Fruit fly (Drosophila melanogaster) whole organism, embryonic: Measurements from ENCODE around the gene pod1.

Experiments
- Ada2b ChIP-seq: fragments of 200-800 bp; sonication (Bioruptor generic); IDR thresholded peaks from 2 replicates; pipeline ENCODE4 v1.3.6; 2022; ENCODE audit warnings: missing biosample characterization, missing genetic modification characterization
- BEAF-32 ChIP-seq: fragments of 200-800 bp; sonication (Bioruptor generic); optimal IDR thresholded peaks from 3 replicates; lab custom pipeline; 2017; ENCODE audit warnings: missing biosample characterization, missing genetic modification characterization, mild to moderate bottlenecking, moderate library complexity, missing genetic modification reagents
- CG10565 ChIP-seq: fragments of 200-800 bp; sonication (Bioruptor generic); optimal IDR thresholded peaks from 3 replicates; lab custom pipeline; 2016; ENCODE audit warnings: missing biosample characterization, mild to moderate bottlenecking, missing genetic modification characterization
- CG11247 ChIP-seq: fragments of 200-800 bp; sonication (Bioruptor generic); IDR thresholded peaks from 2 replicates; pipeline ENCODE4 v1.3.6; 2022; ENCODE audit warnings: missing biosample characterization, missing genetic modification characterization
- CG13287 ChIP-seq: fragments of 200-800 bp; sonication (Bioruptor generic); IDR thresholded peaks from 2 replicates; pipeline ENCODE4 v1.3.6; 2022; ENCODE audit warnings: missing biosample characterization, missing genetic modification characterization; ENCODE audit not compliant: partially characterized antibody
- CG13775 ChIP-seq: fragments of 200-800 bp; sonication (Bioruptor generic); optimal IDR thresholded peaks from 3 replicates; lab custom pipeline; 2017; ENCODE audit warnings: missing biosample characterization, mild to moderate bottlenecking, missing genetic modification characterization
- CG14965 ChIP-seq: fragments of 200-800 bp; sonication (Bioruptor generic); optimal IDR thresholded peaks from 2 replicates; lab custom pipeline; 2016; ENCODE audit warnings: missing biosample characterization, missing genetic modification characterization, borderline replicate concordance
- CG17802 ChIP-seq: fragments of 200-800 bp; sonication (Bioruptor generic); optimal IDR thresholded peaks from 2 replicates; lab custom pipeline; 2018; ENCODE audit warnings: missing biosample characterization, mild to moderate bottlenecking, missing genetic modification characterization, moderate library complexity
- CG2116 ChIP-seq: fragments of 200-800 bp; sonication (Bioruptor generic); optimal IDR thresholded peaks from 3 replicates; lab custom pipeline; 2018; ENCODE audit warnings: missing biosample characterization, mild to moderate bottlenecking, missing genetic modification characterization
- CG2678 ChIP-seq: fragments of 200-800 bp; sonication (Bioruptor generic); optimal IDR thresholded peaks from 3 replicates; lab custom pipeline; 2019; ENCODE audit warnings: missing biosample characterization, mild to moderate bottlenecking, missing genetic modification characterization, moderate library complexity
- CG2889 ChIP-seq: fragments of 200-800 bp; sonication (Bioruptor generic); IDR thresholded peaks from 3 replicates; pipeline ENCODE4 v1.3.6; 2022; ENCODE audit warnings: missing biosample characterization, missing genetic modification characterization
- CG3847 ChIP-seq: fragments of 200-800 bp; sonication (Bioruptor generic); IDR thresholded peaks from 2 replicates; pipeline ENCODE4 v1.3.6; 2022; ENCODE audit warnings: missing biosample characterization, missing genetic modification characterization
- CG4730 ChIP-seq: fragments of 200-800 bp; sonication (Bioruptor generic); IDR thresholded peaks from 2 replicates; pipeline ENCODE4 v1.3.6; 2022; ENCODE audit warnings: missing biosample characterization, missing genetic modification characterization
- CG6254 ChIP-seq: fragments of 200-800 bp; sonication (Bioruptor generic); optimal IDR thresholded peaks from 3 replicates; lab custom pipeline; 2017; ENCODE audit warnings: mild to moderate bottlenecking, missing biosample characterization, missing genetic modification reagents, missing genetic modification characterization
- CG7271 ChIP-seq: fragments of 200-800 bp; sonication (Bioruptor generic); optimal IDR thresholded peaks from 2 replicates; lab custom pipeline; 2018; ENCODE audit warnings: missing biosample characterization, mild to moderate bottlenecking, missing genetic modification characterization, moderate library complexity
- CG7357 ChIP-seq: fragments of 200-800 bp; sonication (Bioruptor generic); IDR thresholded peaks from 3 replicates; pipeline ENCODE4 v1.3.6; 2022; ENCODE audit warnings: missing biosample characterization, missing genetic modification characterization
- CG9817 ChIP-seq: fragments of 200-800 bp; sonication (Bioruptor generic); optimal IDR thresholded peaks from 2 replicates; lab custom pipeline; 2018; ENCODE audit warnings: missing biosample characterization, mild to moderate bottlenecking, missing genetic modification characterization, moderate library complexity
- CrebB ChIP-seq: fragments of 200-800 bp; sonication (Bioruptor generic); optimal IDR thresholded peaks from 3 replicates; lab custom pipeline; 2018; ENCODE audit warnings: missing biosample characterization, mild to moderate bottlenecking, missing genetic modification characterization
- Lpt ChIP-seq: fragments of >200 bp; optimal IDR thresholded peaks from 2 replicates; lab custom pipeline; 2018; ENCODE audit warnings: missing biosample characterization, missing genetic modification characterization
- MTF-1 ChIP-seq: fragments of 200-800 bp; sonication (Bioruptor generic); optimal IDR thresholded peaks from 2 replicates; lab custom pipeline; 2018; ENCODE audit warnings: missing biosample characterization, mild to moderate bottlenecking, missing genetic modification characterization, borderline replicate concordance
- Med ChIP-seq: fragments of 200-800 bp; sonication (Bioruptor generic); peaks from one replicate; lab custom pipeline; 2016; ENCODE audit warnings: missing biosample characterization, missing genetic modification characterization, mild to moderate bottlenecking, inconsistent platforms, moderate library complexity
- Mes4 ChIP-seq: fragments of 200-800 bp; sonication (Bioruptor generic); optimal IDR thresholded peaks from 2 replicates; lab custom pipeline; 2016; ENCODE audit warnings: missing biosample characterization, missing genetic modification characterization
- NK7.1 ChIP-seq: fragments of 200-800 bp; sonication (Bioruptor generic); optimal IDR thresholded peaks from 3 replicates; lab custom pipeline; 2016; ENCODE audit warnings: missing biosample characterization, missing genetic modification characterization
- Rx ChIP-seq: fragments of 200-800 bp; sonication (Bioruptor generic); IDR thresholded peaks from 2 replicates; pipeline ENCODE4 v1.3.6; 2022; ENCODE audit warnings: missing biosample characterization, missing genetic modification characterization
- Sox102F ChIP-seq: fragments of 200-800 bp; sonication (Bioruptor generic); optimal IDR thresholded peaks from 2 replicates; lab custom pipeline; 2018; ENCODE audit warnings: missing biosample characterization, mild to moderate bottlenecking, missing genetic modification characterization, moderate library complexity
- Taf1 ChIP-seq: fragments of 200-800 bp; sonication (Bioruptor generic); IDR thresholded peaks from 2 replicates; pipeline ENCODE4 v1.3.6; 2022; ENCODE audit warnings: missing biosample characterization, missing genetic modification characterization
- Tbp ChIP-seq: fragments of >200 bp; optimal IDR thresholded peaks from 2 replicates; lab custom pipeline; 2018; ENCODE audit warnings: missing biosample characterization, missing genetic modification characterization
- al ChIP-seq: fragments of 200-800 bp; sonication (Bioruptor generic); IDR thresholded peaks from 2 replicates; pipeline ENCODE4 v1.3.6; 2022; ENCODE audit warnings: missing biosample characterization, missing genetic modification characterization
- ara ChIP-seq: fragments of 200-800 bp; sonication (Bioruptor generic); IDR thresholded peaks from 2 replicates; pipeline ENCODE4 v1.3.6; 2022; ENCODE audit warnings: missing biosample characterization, missing genetic modification characterization
- bab2 ChIP-seq: fragments of 200-800 bp; sonication (Bioruptor generic); optimal IDR thresholded peaks from 2 replicates; lab custom pipeline; 2016; ENCODE audit warnings: missing biosample characterization, missing genetic modification characterization
- cad ChIP-seq: fragments of >200 bp; optimal IDR thresholded peaks from 2 replicates; lab custom pipeline; 2017; ENCODE audit warnings: missing biosample characterization, missing genetic modification characterization
- ci ChIP-seq: fragments of 200-800 bp; sonication (Bioruptor generic); IDR thresholded peaks from 3 replicates; pipeline ENCODE4 v1.3.6; 2022; ENCODE audit warnings: missing biosample characterization, missing genetic modification characterization
- da ChIP-seq: fragments of 200-800 bp; sonication (Bioruptor generic); optimal IDR thresholded peaks from 2 replicates; lab custom pipeline; 2016; ENCODE audit warnings: missing biosample characterization, missing genetic modification characterization
- ham ChIP-seq: fragments of 200-800 bp; sonication (Bioruptor generic); IDR thresholded peaks from 2 replicates; pipeline ENCODE4 v1.3.6; 2022; ENCODE audit warnings: missing biosample characterization, missing genetic modification characterization
- hbn ChIP-seq: fragments of 200-800 bp; sonication (Bioruptor generic); IDR thresholded peaks from 2 replicates; pipeline ENCODE4 v1.3.6; 2022; ENCODE audit warnings: missing biosample characterization, missing genetic modification characterization; ENCODE audit not compliant: partially characterized antibody
- jumu ChIP-seq: fragments of 200-800 bp; sonication (Bioruptor generic); optimal IDR thresholded peaks from 3 replicates; lab custom pipeline; 2016; ENCODE audit warnings: missing biosample characterization, missing genetic modification characterization
- lmd ChIP-seq: fragments of 200-800 bp; sonication (Bioruptor generic); IDR thresholded peaks from 2 replicates; pipeline ENCODE4 v1.3.6; 2022; ENCODE audit warnings: missing biosample characterization, missing genetic modification characterization
- nau ChIP-seq: fragments of 200-800 bp; sonication (Bioruptor generic); optimal IDR thresholded peaks from 3 replicates; lab custom pipeline; 2017; ENCODE audit warnings: missing biosample characterization, mild to moderate bottlenecking, missing genetic modification characterization, missing genetic modification reagents
- nerfin-1 ChIP-seq: fragments of 200-800 bp; sonication (Bioruptor generic); optimal IDR thresholded peaks from 3 replicates; lab custom pipeline; 2019; ENCODE audit warnings: missing biosample characterization, mild to moderate bottlenecking, missing genetic modification characterization, moderate library complexity
- nmo ChIP-seq: fragments of 200-800 bp; sonication (Bioruptor generic); optimal IDR thresholded peaks from 2 replicates; lab custom pipeline; 2018; ENCODE audit warnings: missing biosample characterization, mild to moderate bottlenecking, missing genetic modification characterization, moderate library complexity
- nom ChIP-seq: fragments of 200-800 bp; sonication (Bioruptor generic); optimal IDR thresholded peaks from 2 replicates; lab custom pipeline; 2017; ENCODE audit warnings: missing biosample characterization, missing genetic modification characterization, mild to moderate bottlenecking, moderate library complexity, missing genetic modification reagents
- pho ChIP-seq: fragments of 200-800 bp; sonication (Bioruptor generic); optimal IDR thresholded peaks from 2 replicates; lab custom pipeline; 2016; ENCODE audit warnings: missing biosample characterization, missing genetic modification characterization
- rib ChIP-seq: fragments of 200-800 bp; sonication (Bioruptor generic); IDR thresholded peaks from 2 replicates; pipeline ENCODE4 v1.3.6; 2022; ENCODE audit warnings: missing biosample characterization, missing genetic modification characterization
- run ChIP-seq: fragments of 200-800 bp; sonication (Bioruptor generic); optimal IDR thresholded peaks from 3 replicates; lab custom pipeline; 2018; ENCODE audit warnings: missing biosample characterization, mild to moderate bottlenecking, missing genetic modification characterization
- sc ChIP-seq, 3 experiments: fragments of >200 bp in 2 of 3; fragments of 200-800 bp in 1 of 3; sonication (Bioruptor generic) in 1 of 3; optimal IDR thresholded peaks; 2 replicates in 2 of 3; 3 replicates in 1 of 3; lab custom pipeline; 2017; ENCODE audit warnings: mild to moderate bottlenecking in 1 of 3, missing biosample characterization in 1 of 3, missing genetic modification characterization in 1 of 3, missing genetic modification reagents in 1 of 3
- seq ChIP-seq: fragments of 200-800 bp; sonication (Bioruptor generic); IDR thresholded peaks from 2 replicates; pipeline ENCODE4 v1.3.6; 2022; ENCODE audit warnings: missing biosample characterization, missing genetic modification characterization
- shn ChIP-seq: fragments of 200-800 bp; sonication (Bioruptor generic); optimal IDR thresholded peaks from 3 replicates; lab custom pipeline; 2016; ENCODE audit warnings: missing biosample characterization, missing genetic modification characterization
- sisA ChIP-seq: fragments of 200-800 bp; sonication (Bioruptor generic); IDR thresholded peaks from 2 replicates; pipeline ENCODE4 v1.3.6; 2022; ENCODE audit warnings: missing biosample characterization, missing genetic modification characterization
- sug ChIP-seq: fragments of 200-800 bp; optimal IDR thresholded peaks from 2 replicates; lab custom pipeline; 2019; ENCODE audit warnings: missing biosample characterization, mild to moderate bottlenecking, missing genetic modification characterization, moderate library complexity
- twi ChIP-seq: fragments of 200-800 bp; optimal IDR thresholded peaks from 2 replicates; lab custom pipeline; 2019; ENCODE audit warnings: missing biosample characterization, mild to moderate bottlenecking, missing genetic modification characterization, moderate library complexity
- vvl ChIP-seq: fragments of 200-800 bp; sonication (Bioruptor generic); IDR thresholded peaks from 2 replicates; pipeline ENCODE4 v1.3.6; 2022; ENCODE audit warnings: missing biosample characterization, missing genetic modification characterization
- wor ChIP-seq: fragments of 200-800 bp; sonication (Bioruptor generic); IDR thresholded peaks from 2 replicates; pipeline ENCODE4 v1.3.6; 2022; ENCODE audit warnings: missing biosample characterization, missing genetic modification characterization

pod1 gene

DNA sequence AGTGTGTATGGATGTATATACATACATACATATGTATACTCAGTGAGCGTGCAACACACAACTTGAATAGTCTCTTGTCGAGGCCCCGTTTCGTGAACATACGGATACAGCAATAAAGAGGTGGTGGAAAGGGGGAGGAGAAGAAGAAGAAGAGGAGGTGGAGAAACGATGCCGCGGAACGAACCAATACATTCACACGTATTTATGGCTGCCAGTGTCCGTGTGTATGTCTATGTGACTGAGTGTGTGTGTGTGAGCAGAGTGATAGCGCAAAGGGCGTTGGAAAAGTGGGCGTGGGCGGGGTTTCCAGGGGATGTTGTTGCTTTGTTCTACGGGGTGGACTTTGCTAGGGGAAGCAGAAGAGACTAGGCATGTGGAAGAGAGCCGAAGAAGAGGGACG, 49.9 kb downstream of the pod1 start (continued):
- TF ChIP-seq nom (peak; percentile 63), CG3847 (GFP tag; lab: Robert Waterston, UW) (no peak), al (GFP tag; lab: Robert Waterston, UW) (no peak), CG14965 (no peak), CG13287 (GFP tag; lab: Robert Waterston, UW) (no peak), wor (GFP tag; lab: Robert Waterston, UW) (no peak), CG17802 (no peak), cad (GFP tag; lab: Kevin White, UChicago) (peak; percentile 82), da (GFP tag; lab: Kevin White, UChicago) (no peak), seq (GFP tag; lab: Robert Waterston, UW) (peak; percentile 38; the same call in 1 of the 2 replicates), ci (GFP tag; lab: Robert Waterston, UW) (peak; percentile 42; the same call in 1 of the 3 replicates), nerfin-1 (peak; percentile 56), CG13775 (GFP tag; lab: Kevin White, UChicago) (no peak), ara (GFP tag; lab: Robert Waterston, UW) (no peak), CrebB (tag; lab: Kevin White, UChicago) (peak; percentile 23), CG4730 (GFP tag; lab: Robert Waterston, UW) (no peak), CG7271 (no peak), Tbp (no peak), NK7.1 (no peak), sug (tag; lab: Kevin White, UChicago) (peak; percentile 53), sc (optimal IDR thresholded peaks at IDR 0.05; lab: Kevin White, UChicago) (no peak), sc (GFP tag; optimal IDR thresholded peaks at IDR 0.05; lab: Kevin White, UChicago) (no peak), CG10565 (no peak), nau (GFP tag; lab: Kevin White, UChicago) (no peak), vvl (GFP tag; lab: Robert Waterston, UW) (peak; percentile 56; the same call in 1 of the 2 replicates), BEAF-32 (GFP tag; lab: Kevin White, UChicago) (no peak), jumu (GFP tag; lab: Kevin White, UChicago) (no peak), CG7357 (no peak), CG11247 (no peak), CG2678 (tag; lab: Kevin White, UChicago) (no peak), shn (no peak), nmo (GFP tag; lab: Kevin White, UChicago) (no peak), CG9817 (tag; lab: Kevin White, UChicago) (no peak), run (no peak), Mes4 (no peak), twi (peak; percentile 50), MTF-1 (GFP tag; lab: Kevin White, UChicago) (no peak), Ada2b (GFP tag; lab: Robert Waterston, UW) (no peak), hbn (no peak), ham (GFP tag; lab: Robert Waterston, UW) (no peak), pho (GFP tag; lab: Kevin White, UChicago) (no peak), sisA (no peak), lmd (GFP tag; lab: Robert Waterston, UW) (no peak), Lpt (no peak), Taf1 (no peak), CG2889 (GFP tag; lab: Robert Waterston, UW) (no peak), CG6254 (no peak), Sox102F (GFP tag; lab: Kevin White, UChicago) (no peak), rib (GFP tag; lab: Robert Waterston, UW) (peak; percentile 75), bab2 (GFP tag; lab: Kevin White, UChicago) (no peak), Rx (GFP tag; lab: Robert Waterston, UW) (no peak), CG2116 (GFP tag; lab: Kevin White, UChicago) (no peak), Med (GFP tag; lab: Kevin White, UChicago) (peak; percentile 84)
